Worm (Caenorhabditis elegans): Measurements from ENCODE around the gene glr-6.

ce11 chrX:6804857-6805256 is 35.7 kb downstream of the glr-6 start:
- no peak for TF ChIP-seq mab-5 (tag; optimal IDR thresholded peaks at IDR 0.05)
- TF ChIP-seq sptf-1 (tag; optimal IDR thresholded peaks at IDR 0.05), result no peak
- peak; percentile 16 for TF ChIP-seq mep-1 (tag; optimal IDR thresholded peaks at IDR 0.05)
- no peak for TF ChIP-seq M03D4.4 (tag; optimal IDR thresholded peaks at IDR 0.05)
- TF ChIP-seq lin-13 (tag; optimal IDR thresholded peaks at IDR 0.05), result no peak
